Fruit fly (Drosophila melanogaster) whole organism, wandering third instar larva: ENCODE results near the gene Clk.

Source experiments
- Abd-B ChIP-seq: fragments of >200 bp; optimal IDR thresholded peaks from 2 replicates; lab custom pipeline; 2017; ENCODE audit warnings: missing biosample characterization, missing genetic modification characterization
- CG32264 ChIP-seq: fragments of 200-800 bp; sonication (Bioruptor generic); optimal IDR thresholded peaks from 2 replicates; lab custom pipeline; 2016; ENCODE audit warnings: missing biosample characterization, missing genetic modification characterization
- CG9705 ChIP-seq: fragments of 200-800 bp; sonication (Bioruptor generic); optimal IDR thresholded peaks from 2 replicates; lab custom pipeline; 2018; ENCODE audit warnings: missing biosample characterization, mild to moderate bottlenecking, missing genetic modification characterization
- CrebA ChIP-seq: fragments of 200-800 bp; sonication (Bioruptor generic); optimal IDR thresholded peaks from 2 replicates; lab custom pipeline; 2016; ENCODE audit warnings: missing biosample characterization, mild to moderate bottlenecking, missing genetic modification characterization, borderline replicate concordance
- Dfd ChIP-seq: fragments of >200 bp; optimal IDR thresholded peaks from 2 replicates; lab custom pipeline; 2017; ENCODE audit warnings: missing biosample characterization, missing genetic modification characterization
- Dif ChIP-seq: fragments of 200-275, 200-300 bp; sonication (Bioruptor generic); optimal IDR thresholded peaks from 2 replicates; lab custom pipeline; 2018; ENCODE audit warnings: missing biosample characterization, missing genetic modification characterization; ENCODE audit not compliant: partially characterized antibody
- GATAd ChIP-seq: sonication (Bioruptor generic); optimal IDR thresholded peaks from 2 replicates; lab custom pipeline; 2016; ENCODE audit warnings: missing biosample characterization, missing genetic modification characterization
- HLH106 ChIP-seq: fragments of 200-800 bp; optimal IDR thresholded peaks from 3 replicates; lab custom pipeline; 2019; ENCODE audit warnings: missing biosample characterization, mild to moderate bottlenecking, missing genetic modification characterization, moderate library complexity
- Hnf4 ChIP-seq: fragments of 200-800 bp; sonication (Bioruptor generic); optimal IDR thresholded peaks from 2 replicates; lab custom pipeline; 2016; ENCODE audit warnings: missing biosample characterization, mild to moderate bottlenecking, missing genetic modification characterization
- Hr78 ChIP-seq: fragments of >200 bp; optimal IDR thresholded peaks from 2 replicates; lab custom pipeline; 2017; ENCODE audit warnings: missing biosample characterization, missing genetic modification characterization
- Hr83 ChIP-seq: fragments of 200-300 bp; sonication (Bioruptor generic); optimal IDR thresholded peaks from 2 replicates; lab custom pipeline; 2016; ENCODE audit warnings: missing biosample characterization, mild to moderate bottlenecking, missing genetic modification characterization, moderate library complexity; ENCODE audit not compliant: poor library complexity, severe bottlenecking
- Jra ChIP-seq: sonication (Bioruptor generic); optimal IDR thresholded peaks from 2 replicates; lab custom pipeline; 2016; ENCODE audit warnings: missing biosample characterization, missing genetic modification characterization
- Mio ChIP-seq: sonication (Bioruptor generic); optimal IDR thresholded peaks from 2 replicates; lab custom pipeline; 2016; ENCODE audit warnings: missing biosample characterization, missing genetic modification characterization
- Myc ChIP-seq: fragments of >200 bp; optimal IDR thresholded peaks from 2 replicates; lab custom pipeline; 2017
- N ChIP-seq: fragments of >200 bp; optimal IDR thresholded peaks from 2 replicates; lab custom pipeline; 2018; ENCODE audit warnings: missing biosample characterization, missing external identifiers, missing genetic modification characterization
- OdsH ChIP-seq: fragments of 200-800 bp; sonication (Bioruptor generic); optimal IDR thresholded peaks from 2 replicates; lab custom pipeline; 2016; ENCODE audit warnings: missing biosample characterization, mild to moderate bottlenecking, missing genetic modification characterization
- Rel ChIP-seq, 2 experiments: fragments of 200-800 bp; sonication (Bioruptor generic) in 1 of 2; optimal IDR thresholded peaks; 2 replicates in 1 of 2; 3 replicates in 1 of 2; lab custom pipeline; 2016 to 2019; ENCODE audit warnings: mild to moderate bottlenecking in 2 of 2, missing biosample characterization in 2 of 2, missing genetic modification characterization in 2 of 2, moderate library complexity in 1 of 2
- Sp1 ChIP-seq: fragments of 200-800 bp; sonication (Bioruptor generic); optimal IDR thresholded peaks from 3 replicates; lab custom pipeline; 2019; ENCODE audit warnings: missing biosample characterization, mild to moderate bottlenecking, missing genetic modification characterization, moderate library complexity
- Vsx2 ChIP-seq: fragments of 200-300, 225-300 bp; sonication (Bioruptor generic); optimal IDR thresholded peaks from 2 replicates; lab custom pipeline; 2018; ENCODE audit warnings: missing biosample characterization, missing genetic modification characterization; ENCODE audit not compliant: partially characterized antibody
- br ChIP-seq: fragments of 200-800 bp; sonication (Bioruptor generic); optimal IDR thresholded peaks from 2 replicates; lab custom pipeline; 2016; ENCODE audit warnings: missing biosample characterization, missing genetic modification characterization
- brk ChIP-seq: fragments of 200-800 bp; sonication (Bioruptor generic); optimal IDR thresholded peaks from 2 replicates; lab custom pipeline; 2016; ENCODE audit warnings: missing biosample characterization, mild to moderate bottlenecking, missing genetic modification characterization
- dl ChIP-seq, 2 experiments: fragments of 175-275, 200-275 bp in 1 of 2; fragments of 200-275 bp in 1 of 2; sonication (Bioruptor generic); optimal IDR thresholded peaks; lab custom pipeline; 2018; ENCODE audit warnings: mild to moderate bottlenecking in 2 of 2, missing biosample characterization in 2 of 2, missing genetic modification characterization in 2 of 2, moderate library complexity in 2 of 2; ENCODE audit not compliant: partially characterized antibody in 2 of 2, insufficient read depth in 1 of 2
- dmrt93B ChIP-seq: fragments of 200-800 bp; sonication (Bioruptor generic); optimal IDR thresholded peaks from 2 replicates; lab custom pipeline; 2018; ENCODE audit warnings: missing biosample characterization, mild to moderate bottlenecking, missing genetic modification characterization
- dsf ChIP-seq: sonication (Bioruptor generic); optimal IDR thresholded peaks from 2 replicates; lab custom pipeline; 2016; ENCODE audit warnings: missing biosample characterization, missing genetic modification characterization, borderline replicate concordance
- ey ChIP-seq: fragments of 200-800 bp; sonication (Bioruptor generic); optimal IDR thresholded peaks from 2 replicates; lab custom pipeline; 2016; ENCODE audit warnings: missing biosample characterization, missing genetic modification characterization
- foxo ChIP-seq, 2 experiments: fragments of 200-800 bp; sonication (Bioruptor generic); optimal IDR thresholded peaks; 2 replicates in 1 of 2; 3 replicates in 1 of 2; lab custom pipeline; 2016 to 2017; ENCODE audit warnings: missing biosample characterization in 2 of 2, missing genetic modification characterization in 2 of 2
- fru ChIP-seq: fragments of 200-800 bp; sonication (Bioruptor generic); optimal IDR thresholded peaks from 3 replicates; lab custom pipeline; 2016; ENCODE audit warnings: missing biosample characterization, mild to moderate bottlenecking, missing genetic modification characterization
- h ChIP-seq: fragments of 200-800 bp; sonication (Bioruptor generic); optimal IDR thresholded peaks from 3 replicates; lab custom pipeline; 2016; ENCODE audit warnings: missing biosample characterization, mild to moderate bottlenecking, missing genetic modification characterization
- jim ChIP-seq: fragments of 175-275, 200-325 bp; sonication (Bioruptor generic); optimal IDR thresholded peaks from 2 replicates; lab custom pipeline; 2016; ENCODE audit warnings: missing biosample characterization, mild to moderate bottlenecking, missing genetic modification characterization
- lola ChIP-seq: fragments of >200 bp; optimal IDR thresholded peaks from 2 replicates; lab custom pipeline; 2017; ENCODE audit warnings: missing biosample characterization, missing genetic modification characterization
- pan ChIP-seq: fragments of >200 bp; optimal IDR thresholded peaks from 2 replicates; lab custom pipeline; 2017
- psq ChIP-seq: fragments of 200-800 bp; sonication (Bioruptor generic); optimal IDR thresholded peaks from 3 replicates; lab custom pipeline; 2017; ENCODE audit warnings: missing biosample characterization, mild to moderate bottlenecking, missing genetic modification characterization, moderate library complexity
- rgr ChIP-seq: fragments of 200-800 bp; sonication (Bioruptor generic); optimal IDR thresholded peaks from 3 replicates; lab custom pipeline; 2016; ENCODE audit warnings: missing biosample characterization, mild to moderate bottlenecking, missing genetic modification characterization
- sage ChIP-seq: fragments of 200-800 bp; sonication (Bioruptor generic); optimal IDR thresholded peaks from 2 replicates; lab custom pipeline; 2016; ENCODE audit warnings: missing biosample characterization, mild to moderate bottlenecking, missing genetic modification characterization
- sv ChIP-seq: fragments of 200-800 bp; sonication (Bioruptor generic); optimal IDR thresholded peaks from 3 replicates; lab custom pipeline; 2016; ENCODE audit warnings: missing biosample characterization, missing genetic modification characterization
- tai ChIP-seq: sonication (Bioruptor generic); optimal IDR thresholded peaks from 2 replicates; lab custom pipeline; 2016; ENCODE audit warnings: missing biosample characterization, missing genetic modification characterization
- usp ChIP-seq: fragments of >200 bp; optimal IDR thresholded peaks from 2 replicates; lab custom pipeline; 2017; ENCODE audit warnings: missing biosample characterization, missing genetic modification characterization
- woc ChIP-seq: sonication (Bioruptor generic); optimal IDR thresholded peaks from 2 replicates; lab custom pipeline; 2016; ENCODE audit warnings: missing biosample characterization, mild to moderate bottlenecking, missing genetic modification characterization

The Clk gene

DNA sequence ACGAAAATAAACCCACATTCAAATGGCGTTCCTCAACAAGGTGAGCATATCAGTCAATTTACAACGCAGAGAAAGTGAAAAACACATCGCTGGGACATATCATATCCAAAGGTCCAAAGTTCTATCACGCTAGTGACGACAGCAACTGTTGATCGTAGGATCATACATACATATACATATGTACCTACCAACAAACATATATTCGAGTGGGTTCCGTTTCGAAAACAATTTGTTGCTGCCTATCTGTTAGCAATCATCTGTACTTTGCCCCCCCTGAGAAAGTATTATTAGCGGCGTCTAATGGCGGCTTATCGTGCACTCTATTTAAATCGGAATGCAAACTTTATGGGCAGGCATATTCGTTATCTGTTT is 56.0 kb downstream of the Clk start:
- TF ChIP-seq Hnf4 (GFP tag; lab: Kevin White, UChicago) (peak; percentile 76), jim (GFP tag; lab: Kevin White, UChicago) (no peak), Rel (GFP tag; optimal IDR thresholded peaks at IDR 0.05; lab: Kevin White, UChicago) (no peak), Rel (tag; optimal IDR thresholded peaks at IDR 0.05; lab: Kevin White, UChicago) (no peak)
- TF ChIP-seq, all 38 proteins: peak for 1

DNA sequence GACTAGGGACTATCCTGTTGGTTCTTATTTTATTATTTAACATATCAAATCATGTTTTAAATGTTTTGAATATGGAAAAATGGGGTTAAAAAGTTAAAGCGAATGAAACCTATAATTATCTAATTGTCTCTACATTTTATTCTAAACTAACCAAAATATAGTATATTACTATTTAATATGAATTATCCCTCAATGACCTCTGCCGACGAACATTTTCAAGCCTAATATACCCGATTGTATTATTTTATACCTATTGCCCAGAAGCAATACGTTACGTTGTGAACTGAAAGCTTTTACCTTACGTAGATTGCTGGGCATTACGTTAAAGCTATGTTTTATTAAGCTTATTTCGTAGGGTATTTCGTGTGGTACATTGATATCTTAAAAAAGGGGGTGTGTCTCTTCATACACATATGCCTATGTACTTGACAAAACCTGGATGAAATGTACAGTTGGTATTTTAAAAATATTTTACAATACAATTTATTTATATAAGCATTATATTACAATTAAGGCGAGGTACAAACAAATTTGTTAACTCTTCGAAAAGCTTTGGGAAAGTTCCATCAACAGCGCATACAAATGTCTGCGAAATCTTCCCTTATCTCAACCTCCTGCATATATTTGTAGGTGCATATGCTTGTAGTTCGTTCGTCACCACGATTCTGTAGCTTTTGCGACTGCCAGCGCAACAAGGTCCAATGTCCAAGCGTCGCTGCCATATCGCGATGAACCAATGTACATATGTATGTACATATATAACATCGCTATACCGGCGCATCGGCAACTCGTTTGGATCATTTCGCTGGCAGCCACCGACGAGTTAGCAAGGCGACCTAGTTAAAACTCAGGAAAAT is 56.6 kb downstream of the Clk start, which contains the start of gene Mcad:
TSS of gene Mcad (plus strand) at position 790 of the 857 bp plus-strand sequence.
- TF ChIP-seq ey (GFP tag; lab: Kevin White, UChicago), result peak; percentile 92
- no peak for TF ChIP-seq Abd-B (GFP tag; lab: Kevin White, UChicago)
- TF ChIP-seq CG32264 (GFP tag; lab: Kevin White, UChicago), result peak; percentile 87
- TF ChIP-seq OdsH (GFP tag; lab: Kevin White, UChicago), result peak; percentile 97
- peak; percentile 96 for TF ChIP-seq dmrt93B (GFP tag; lab: Kevin White, UChicago)
- TF ChIP-seq GATAd (GFP tag; lab: Kevin White, UChicago), result no peak
- peak; percentile 88 for TF ChIP-seq sv (GFP tag; lab: Kevin White, UChicago)
- TF ChIP-seq Rel (GFP tag; optimal IDR thresholded peaks at IDR 0.05; lab: Kevin White, UChicago), result peak; percentile 96
- TF ChIP-seq Rel (tag; optimal IDR thresholded peaks at IDR 0.05; lab: Kevin White, UChicago), result peak; percentile 64
- peak; percentile 96 for TF ChIP-seq h (GFP tag; lab: Kevin White, UChicago)
- TF ChIP-seq br (GFP tag; lab: Kevin White, UChicago), result peak; percentile 90
- TF ChIP-seq rgr (GFP tag; lab: Kevin White, UChicago), result peak; percentile 97
- peak; percentile 84 for TF ChIP-seq pan (lab: Kevin White, UChicago)
- peak; percentile 96 for TF ChIP-seq CrebA (GFP tag; lab: Kevin White, UChicago)
- TF ChIP-seq HLH106 (tag; lab: Kevin White, UChicago), result peak; percentile 97
- TF ChIP-seq Vsx2 (GFP tag; lab: Kevin White, UChicago), result no peak
- no peak for TF ChIP-seq tai (GFP tag; lab: Kevin White, UChicago)
- peak; percentile 69 for TF ChIP-seq Myc (lab: Kevin White, UChicago)
- TF ChIP-seq Sp1 (GFP tag; lab: Kevin White, UChicago), result peak; percentile 95
- TF ChIP-seq Hr83 (GFP tag; lab: Kevin White, UChicago), result peak; percentile 28
- TF ChIP-seq Hnf4 (GFP tag; lab: Kevin White, UChicago), result peak; percentile 96
- TF ChIP-seq fru, result peak; percentile 95
- peak; percentile 91 for TF ChIP-seq woc (GFP tag; lab: Kevin White, UChicago)
- peak; percentile 22 to 44 for TF ChIP-seq dl (GFP tag; optimal IDR thresholded peaks at IDR 0.05; lab: Kevin White, UChicago; ENCODE audit: insufficient read depth in 1 of 2, partially characterized antibody in 2 of 2)
- no peak for TF ChIP-seq lola (GFP tag; lab: Kevin White, UChicago)
- TF ChIP-seq dsf, result peak; percentile 37
- TF ChIP-seq sage (GFP tag; lab: Kevin White, UChicago), result peak; percentile 95
- TF ChIP-seq foxo (GFP tag; optimal IDR thresholded peaks at IDR 0.05; lab: Kevin White, UChicago), result peak; percentile 76 to 97
- TF ChIP-seq N, result no peak
- no peak for TF ChIP-seq Dfd (GFP tag; lab: Kevin White, UChicago)
- TF ChIP-seq Jra (GFP tag; lab: Kevin White, UChicago), result peak; percentile 43
- peak; percentile 88 for TF ChIP-seq CG9705 (GFP tag; lab: Kevin White, UChicago)
- TF ChIP-seq jim (GFP tag; lab: Kevin White, UChicago), result no peak
- TF ChIP-seq usp (GFP tag; lab: Kevin White, UChicago), result no peak
- TF ChIP-seq Hr78 (GFP tag; lab: Kevin White, UChicago), result no peak
- peak; percentile 50 for TF ChIP-seq Dif (GFP tag; lab: Kevin White, UChicago)
- peak; percentile 96 for TF ChIP-seq brk
- peak; percentile 94 for TF ChIP-seq psq (GFP tag; lab: Kevin White, UChicago)
- TF ChIP-seq Mio (GFP tag; lab: Kevin White, UChicago), result peak; percentile 22
